Fruit fly (Drosophila melanogaster) whole organism, pupa: ENCODE results near the gene CG10565.

Experiments
- CG10348 ChIP-seq: fragments of 200-800 bp; sonication (Bioruptor generic); IDR thresholded peaks from 2 replicates; pipeline ENCODE4 v1.3.6; 2022; ENCODE audit warnings: missing biosample characterization, missing genetic modification characterization
- CG12605 ChIP-seq: fragments of 200-800 bp; sonication (Bioruptor generic); IDR thresholded peaks from 2 replicates; pipeline ENCODE4 v1.3.6; 2022; ENCODE audit warnings: missing biosample characterization, missing genetic modification characterization
- CG13204 ChIP-seq: fragments of 200-800 bp; sonication (Bioruptor generic); optimal IDR thresholded peaks from 2 replicates; lab custom pipeline; 2018; ENCODE audit warnings: missing biosample characterization, mild to moderate bottlenecking, missing genetic modification characterization, moderate library complexity
- CG14655 ChIP-seq: fragments of 200-800 bp; sonication (Bioruptor generic); optimal IDR thresholded peaks from 3 replicates; lab custom pipeline; 2017; ENCODE audit warnings: mild to moderate bottlenecking, missing biosample characterization, missing genetic modification reagents, missing genetic modification characterization
- CG15710 ChIP-seq: fragments of 200-800 bp; sonication (Bioruptor generic); optimal IDR thresholded peaks from 2 replicates; lab custom pipeline; 2018; ENCODE audit warnings: missing biosample characterization, mild to moderate bottlenecking, missing genetic modification characterization, moderate library complexity
- CG17806 ChIP-seq: fragments of 200-800 bp; sonication (Bioruptor generic); optimal IDR thresholded peaks from 2 replicates; lab custom pipeline; 2018; ENCODE audit warnings: missing biosample characterization, mild to moderate bottlenecking, missing genetic modification characterization, moderate library complexity
- CG32121 ChIP-seq: fragments of 200-800 bp; sonication (Bioruptor generic); IDR thresholded peaks from 2 replicates; pipeline ENCODE4 v1.3.6; 2022; ENCODE audit warnings: missing biosample characterization, missing genetic modification characterization
- CG34367 ChIP-seq: fragments of 200-800 bp; sonication (Bioruptor generic); optimal IDR thresholded peaks from 2 replicates; lab custom pipeline; 2018; ENCODE audit warnings: missing biosample characterization, mild to moderate bottlenecking, missing genetic modification characterization
- CG4496 ChIP-seq: fragments of 200-800 bp; sonication (Bioruptor generic); IDR thresholded peaks from 3 replicates; pipeline ENCODE4 v1.3.6; 2022; ENCODE audit warnings: missing biosample characterization, missing genetic modification characterization
- CG8159 ChIP-seq: fragments of 200-800 bp; sonication (Bioruptor generic); optimal IDR thresholded peaks from 3 replicates; lab custom pipeline; 2018; ENCODE audit warnings: missing biosample characterization, mild to moderate bottlenecking, missing genetic modification characterization, moderate library complexity
- CG8301 ChIP-seq: fragments of 200-800 bp; sonication (Bioruptor generic); optimal IDR thresholded peaks from 2 replicates; lab custom pipeline; 2018; ENCODE audit warnings: missing biosample characterization, mild to moderate bottlenecking, missing genetic modification characterization
- CG9948 ChIP-seq: fragments of 200-800 bp; sonication (Bioruptor generic); optimal IDR thresholded peaks from 2 replicates; lab custom pipeline; 2018; ENCODE audit warnings: missing biosample characterization, mild to moderate bottlenecking, missing genetic modification characterization, moderate library complexity
- D1 ChIP-seq: fragments of 200-800 bp; sonication (Bioruptor generic); optimal IDR thresholded peaks from 2 replicates; lab custom pipeline; 2018; ENCODE audit warnings: missing biosample characterization, mild to moderate bottlenecking, missing genetic modification characterization, moderate library complexity
- EcR ChIP-seq: fragments of 200-800 bp; sonication (Bioruptor generic); optimal IDR thresholded peaks from 3 replicates; lab custom pipeline; 2019; ENCODE audit warnings: missing biosample characterization, missing genetic modification characterization, mild to moderate bottlenecking, moderate library complexity, missing genetic modification reagents
- Ets98B ChIP-seq: fragments of 200-800 bp; sonication (Bioruptor generic); IDR thresholded peaks from 2 replicates; pipeline ENCODE4 v1.3.6; 2022; ENCODE audit warnings: missing biosample characterization, missing genetic modification characterization
- Pif1A ChIP-seq: fragments of 200-800 bp; sonication (Bioruptor generic); optimal IDR thresholded peaks from 3 replicates; lab custom pipeline; 2016; ENCODE audit warnings: missing biosample characterization, missing genetic modification characterization
- Pif1B ChIP-seq: fragments of 200-800 bp; sonication (Bioruptor generic); optimal IDR thresholded peaks from 3 replicates; lab custom pipeline; 2016; ENCODE audit warnings: missing biosample characterization, missing genetic modification characterization
- Snoo ChIP-seq: fragments of 200-800 bp; sonication (Bioruptor generic); optimal IDR thresholded peaks from 3 replicates; lab custom pipeline; 2017; ENCODE audit warnings: missing biosample characterization, mild to moderate bottlenecking, missing genetic modification characterization, inconsistent platforms
- fd96Ca ChIP-seq: fragments of 200-800 bp; sonication (Bioruptor generic); IDR thresholded peaks from 3 replicates; pipeline ENCODE4 v1.3.6; 2022; ENCODE audit warnings: missing biosample characterization, missing genetic modification characterization
- gl ChIP-seq: fragments of 200-800 bp; sonication (Bioruptor generic); optimal IDR thresholded peaks from 2 replicates; lab custom pipeline; 2018; ENCODE audit warnings: missing biosample characterization, mild to moderate bottlenecking, missing genetic modification characterization
- rn ChIP-seq: fragments of 200-800 bp; sonication (Bioruptor generic); IDR thresholded peaks from 2 replicates; pipeline ENCODE4 v1.3.6; 2022; ENCODE audit warnings: missing biosample characterization, missing genetic modification characterization

CG10565 gene

dm6 chr3L:21136253-21136652 lies at the start of gene CG10565:
TSS of gene CG10565 (minus strand) at chr3L:21136353.
- no peak for TF ChIP-seq CG32121 (GFP tag; lab: Robert Waterston, UW)
- TF ChIP-seq Ets98B (GFP tag; lab: Robert Waterston, UW), result no peak
- no peak for TF ChIP-seq EcR (GFP tag; lab: Kevin White, UChicago)
- no peak for TF ChIP-seq CG8301 (tag; lab: Kevin White, UChicago)
- TF ChIP-seq Snoo (tag; lab: Kevin White, UChicago), result no peak
- TF ChIP-seq rn (GFP tag; lab: Robert Waterston, UW), result no peak
- no peak for TF ChIP-seq gl (tag; lab: Kevin White, UChicago)
- no peak for TF ChIP-seq D1 (tag; lab: Kevin White, UChicago)
- no peak for TF ChIP-seq Pif1B (GFP tag; lab: Kevin White, UChicago)
- TF ChIP-seq CG10348 (GFP tag; lab: Robert Waterston, UW), result no peak
- no peak for TF ChIP-seq fd96Ca
- TF ChIP-seq CG12605 (GFP tag; lab: Robert Waterston, UW), result no peak
- TF ChIP-seq CG8159 (tag; lab: Kevin White, UChicago), result no peak
- TF ChIP-seq CG14655 (GFP tag; lab: Kevin White, UChicago), result no peak
- no peak for TF ChIP-seq Pif1A (GFP tag; lab: Kevin White, UChicago)

- TF ChIP-seq Snoo (tag; lab: Kevin White, UChicago), result no peak
Observed at dm6 chr3L:21185622-21186021, 49.5 kb upstream of the CG10565 start.

- TF ChIP-seq gl (tag; lab: Kevin White, UChicago) (no peak), Pif1B (GFP tag; lab: Kevin White, UChicago) (peak; percentile 41), CG13204 (peak; percentile 27), CG15710 (tag; lab: Kevin White, UChicago) (peak; percentile 21), Ets98B (GFP tag; lab: Robert Waterston, UW) (peak; percentile 78), CG4496 (GFP tag; lab: Robert Waterston, UW) (peak; percentile 81; the same call in 2 of the 3 replicates), rn (GFP tag; lab: Robert Waterston, UW) (peak; percentile 45), CG32121 (GFP tag; lab: Robert Waterston, UW) (peak; percentile 74), D1 (tag; lab: Kevin White, UChicago) (peak; percentile 62), CG10348 (GFP tag; lab: Robert Waterston, UW) (no peak), CG8301 (tag; lab: Kevin White, UChicago) (peak; percentile 61), Snoo (tag; lab: Kevin White, UChicago) (peak; percentile 14), CG14655 (GFP tag; lab: Kevin White, UChicago) (no peak), CG9948 (tag; lab: Kevin White, UChicago) (no peak), CG17806 (tag; lab: Kevin White, UChicago) (peak; percentile 47), CG12605 (GFP tag; lab: Robert Waterston, UW) (peak; percentile 58), Pif1A (GFP tag; lab: Kevin White, UChicago) (peak; percentile 60), CG8159 (tag; lab: Kevin White, UChicago) (peak; percentile 44), EcR (GFP tag; lab: Kevin White, UChicago) (no peak), CG34367 (tag; lab: Kevin White, UChicago) (peak; percentile 5), fd96Ca (no peak)
Observed at dm6 chr3L:21176935-21177581, 40.9 kb upstream of the CG10565 start.

- no peak for TF ChIP-seq CG9948 (tag; lab: Kevin White, UChicago)
- 0 out of 3 replicates have a peak, but pooled peaks have one; percentile 5 for TF ChIP-seq fd96Ca
Observed at dm6 chr3L:21176276-21176934, 40.3 kb upstream of the CG10565 start.

dm6 chr3L:21175531-21176271 lies 39.5 kb upstream of the CG10565 start:
- peak; percentile 21; the same call in 1 of the 3 replicates for TF ChIP-seq fd96Ca
- TF ChIP-seq CG14655 (GFP tag; lab: Kevin White, UChicago), result no peak
- TF ChIP-seq Pif1B (GFP tag; lab: Kevin White, UChicago), result peak; percentile 19
- TF ChIP-seq CG34367 (tag; lab: Kevin White, UChicago), result peak; percentile 19
- no peak for TF ChIP-seq CG13204
- TF ChIP-seq EcR (GFP tag; lab: Kevin White, UChicago), result peak; percentile 13

- TF ChIP-seq CG34367 (tag; lab: Kevin White, UChicago), result no peak
- TF ChIP-seq CG32121 (GFP tag; lab: Robert Waterston, UW), result no peak
- TF ChIP-seq D1 (tag; lab: Kevin White, UChicago), result no peak
- TF ChIP-seq Pif1B (GFP tag; lab: Kevin White, UChicago), result no peak
- no peak for TF ChIP-seq CG8159 (tag; lab: Kevin White, UChicago)
- TF ChIP-seq Snoo (tag; lab: Kevin White, UChicago), result no peak
Observed at dm6 chr3L:21174962-21175361, 38.8 kb upstream of the CG10565 start.
